Fruit fly (Drosophila melanogaster) whole organism, embryonic: ENCODE measurements around the gene rols.
A peak's percentile ranks its signal among the peaks of the same experiment; 100 is the strongest.

ENCODE experiments used
- Asciz ChIP-seq: fragments of 200-800 bp; sonication (Bioruptor generic); optimal IDR thresholded peaks from 2 replicates; lab custom pipeline; 2017; ENCODE audit warnings: missing biosample characterization, mild to moderate bottlenecking, missing genetic modification characterization, missing genetic modification reagents
- B-H1 ChIP-seq: fragments of 200-800 bp; sonication (Bioruptor generic); IDR thresholded peaks from 3 replicates; pipeline ENCODE4 v1.3.6; 2022; ENCODE audit warnings: missing biosample characterization, missing genetic modification characterization
- Bgb ChIP-seq: fragments of 200-800 bp; sonication (Bioruptor generic); IDR thresholded peaks from 2 replicates; pipeline ENCODE4 v1.3.6; 2022; ENCODE audit warnings: missing biosample characterization, missing genetic modification characterization; ENCODE audit not compliant: partially characterized antibody
- CG11723 ChIP-seq: fragments of 200-800 bp; sonication (Bioruptor generic); optimal IDR thresholded peaks from 2 replicates; lab custom pipeline; 2017; ENCODE audit warnings: missing biosample characterization, mild to moderate bottlenecking, missing genetic modification characterization
- CG12299 ChIP-seq: fragments of 200-800 bp; sonication (Bioruptor generic); optimal IDR thresholded peaks from 2 replicates; lab custom pipeline; 2018; ENCODE audit warnings: missing biosample characterization, mild to moderate bottlenecking, missing genetic modification characterization
- CG14050 ChIP-seq: fragments of 200-800 bp; sonication (Bioruptor generic); IDR thresholded peaks from 3 replicates; pipeline ENCODE4 v1.3.6; 2022; ENCODE audit warnings: missing biosample characterization, missing genetic modification characterization
- CG1603 ChIP-seq: fragments of 200-800 bp; sonication (Bioruptor generic); optimal IDR thresholded peaks from 2 replicates; lab custom pipeline; 2019; ENCODE audit warnings: missing biosample characterization, mild to moderate bottlenecking, missing genetic modification characterization, moderate library complexity
- CG17912 ChIP-seq: fragments of 200-800 bp; sonication (Bioruptor generic); optimal IDR thresholded peaks from 2 replicates; lab custom pipeline; 2018; ENCODE audit warnings: missing biosample characterization, mild to moderate bottlenecking, missing genetic modification characterization
- CG2678 ChIP-seq: fragments of 200-800 bp; sonication (Bioruptor generic); optimal IDR thresholded peaks from 3 replicates; lab custom pipeline; 2019; ENCODE audit warnings: missing biosample characterization, mild to moderate bottlenecking, missing genetic modification characterization, moderate library complexity
- CG2712 ChIP-seq: fragments of 200-800 bp; optimal IDR thresholded peaks from 3 replicates; lab custom pipeline; 2019; ENCODE audit warnings: missing biosample characterization, mild to moderate bottlenecking, missing genetic modification characterization, moderate library complexity
- CG31388 ChIP-seq: fragments of 200-800 bp; sonication (Bioruptor generic); optimal IDR thresholded peaks from 2 replicates; lab custom pipeline; 2016; ENCODE audit warnings: missing biosample characterization, missing genetic modification characterization
- CG4730 ChIP-seq: fragments of 200-800 bp; sonication (Bioruptor generic); IDR thresholded peaks from 2 replicates; pipeline ENCODE4 v1.3.6; 2022; ENCODE audit warnings: missing biosample characterization, missing genetic modification characterization
- CHES-1-like ChIP-seq: fragments of 200-800 bp; sonication (Bioruptor generic); optimal IDR thresholded peaks from 2 replicates; lab custom pipeline; 2016; ENCODE audit warnings: missing biosample characterization, missing genetic modification characterization
- GATAe ChIP-seq: fragments of 200-800 bp; sonication (Bioruptor generic); conservative IDR thresholded peaks from 2 replicates; pipeline ENCODE4 v1.3.6; 2022; ENCODE audit warnings: missing biosample characterization, missing genetic modification characterization
- Gsc ChIP-seq: fragments of 200-800 bp; sonication (Bioruptor generic); IDR thresholded peaks from 2 replicates; pipeline ENCODE4 v1.3.6; 2022; ENCODE audit warnings: missing biosample characterization, missing genetic modification characterization
- H15 ChIP-seq: fragments of 200-800 bp; sonication (Bioruptor generic); IDR thresholded peaks from 3 replicates; pipeline ENCODE4 v1.3.6; 2022; ENCODE audit warnings: missing biosample characterization, missing genetic modification characterization
- HLH4C ChIP-seq: fragments of 200-800 bp; sonication (Bioruptor generic); IDR thresholded peaks from 3 replicates; pipeline ENCODE4 v1.3.6; 2022; ENCODE audit warnings: missing biosample characterization, missing genetic modification characterization; ENCODE audit not compliant: partially characterized antibody
- HLHmδ ChIP-seq: fragments of 200-800 bp; sonication (Bioruptor generic); optimal IDR thresholded peaks from 2 replicates; lab custom pipeline; 2018; ENCODE audit warnings: missing biosample characterization, mild to moderate bottlenecking, missing genetic modification characterization, moderate library complexity
- Jarid2 ChIP-seq: fragments of 200-800 bp; sonication (Bioruptor generic); optimal IDR thresholded peaks from 3 replicates; lab custom pipeline; 2017; ENCODE audit warnings: mild to moderate bottlenecking, missing biosample characterization, missing genetic modification reagents, missing genetic modification characterization
- Mrtf ChIP-seq: fragments of 200-800 bp; sonication (Bioruptor generic); IDR thresholded peaks from 3 replicates; pipeline ENCODE4 v1.3.6; 2022; ENCODE audit warnings: missing biosample characterization, missing genetic modification characterization
- NC2β ChIP-seq: fragments of 200-800 bp; sonication (Bioruptor generic); optimal IDR thresholded peaks from 2 replicates; lab custom pipeline; 2016; ENCODE audit warnings: missing biosample characterization, missing genetic modification characterization
- Optix ChIP-seq: fragments of 200-800 bp; sonication (Bioruptor generic); IDR thresholded peaks from 3 replicates; pipeline ENCODE4 v1.3.6; 2022; ENCODE audit warnings: missing biosample characterization, missing genetic modification characterization
- Pdp1 ChIP-seq, 2 experiments: fragments of 200-800 bp; sonication (Bioruptor generic); optimal IDR thresholded peaks; 3 replicates each; lab custom pipeline; 2016; ENCODE audit warnings: missing biosample characterization in 2 of 2, missing genetic modification characterization in 2 of 2, mild to moderate bottlenecking in 1 of 2, moderate library complexity in 1 of 2
- Scr ChIP-seq: fragments of 200-800 bp; sonication (Bioruptor generic); IDR thresholded peaks from 2 replicates; pipeline ENCODE4 v1.3.6; 2022; ENCODE audit warnings: missing biosample characterization, missing genetic modification characterization; ENCODE audit not compliant: partially characterized antibody
- YL-1 ChIP-seq: fragments of 200-800 bp; sonication (Bioruptor generic); optimal IDR thresholded peaks from 3 replicates; lab custom pipeline; 2017; ENCODE audit warnings: missing biosample characterization, mild to moderate bottlenecking, missing genetic modification characterization
- ac ChIP-seq: fragments of 200-800 bp; sonication (Bioruptor generic); optimal IDR thresholded peaks from 3 replicates; lab custom pipeline; 2017; ENCODE audit warnings: missing biosample characterization, mild to moderate bottlenecking, missing genetic modification characterization
- az2 ChIP-seq: fragments of 200-800 bp; sonication (Bioruptor generic); optimal IDR thresholded peaks from 3 replicates; lab custom pipeline; 2016; ENCODE audit warnings: missing biosample characterization, missing genetic modification characterization
- chinmo ChIP-seq: fragments of 200-800 bp; sonication (Bioruptor generic); IDR thresholded peaks from 4 replicates; pipeline ENCODE4 v1.3.6; 2022; ENCODE audit warnings: missing biosample characterization, missing genetic modification characterization; ENCODE audit not compliant: partially characterized antibody
- croc ChIP-seq: fragments of 200-800 bp; sonication (Bioruptor generic); conservative IDR thresholded peaks from 3 replicates; pipeline ENCODE4 v1.3.6; 2022; ENCODE audit warnings: missing biosample characterization, missing genetic modification characterization
- dati ChIP-seq: fragments of 200-800 bp; sonication (Bioruptor generic); IDR thresholded peaks from 2 replicates; pipeline ENCODE4 v1.3.6; 2022; ENCODE audit warnings: missing biosample characterization, missing genetic modification characterization
- fu2 ChIP-seq: fragments of 200-800 bp; sonication (Bioruptor generic); optimal IDR thresholded peaks from 2 replicates; lab custom pipeline; 2016; ENCODE audit warnings: missing biosample characterization, missing genetic modification characterization
- gce ChIP-seq: fragments of 200-800 bp; sonication (Bioruptor generic); IDR thresholded peaks from 3 replicates; pipeline ENCODE4 v1.3.6; 2022; ENCODE audit warnings: missing biosample characterization, missing genetic modification characterization
- gcm ChIP-seq: fragments of 200-800 bp; sonication (Bioruptor generic); optimal IDR thresholded peaks from 2 replicates; lab custom pipeline; 2019; ENCODE audit warnings: missing biosample characterization, mild to moderate bottlenecking, missing genetic modification characterization, moderate library complexity
- jumu ChIP-seq: fragments of 200-800 bp; sonication (Bioruptor generic); optimal IDR thresholded peaks from 3 replicates; lab custom pipeline; 2016; ENCODE audit warnings: missing biosample characterization, missing genetic modification characterization
- lilli ChIP-seq: fragments of 200-800 bp; sonication (Bioruptor generic); optimal IDR thresholded peaks from 3 replicates; lab custom pipeline; 2016; ENCODE audit warnings: missing biosample characterization, missing genetic modification characterization
- nerfin-1 ChIP-seq: fragments of 200-800 bp; sonication (Bioruptor generic); optimal IDR thresholded peaks from 3 replicates; lab custom pipeline; 2019; ENCODE audit warnings: missing biosample characterization, mild to moderate bottlenecking, missing genetic modification characterization, moderate library complexity
- nmo ChIP-seq: fragments of 200-800 bp; sonication (Bioruptor generic); optimal IDR thresholded peaks from 2 replicates; lab custom pipeline; 2018; ENCODE audit warnings: missing biosample characterization, mild to moderate bottlenecking, missing genetic modification characterization, moderate library complexity
- psq ChIP-seq: fragments of 200-800 bp; sonication (Bioruptor generic); optimal IDR thresholded peaks from 2 replicates; lab custom pipeline; 2017; ENCODE audit warnings: missing biosample characterization, missing genetic modification characterization
- pum ChIP-seq: fragments of 200-800 bp; sonication (Bioruptor generic); optimal IDR thresholded peaks from 2 replicates; lab custom pipeline; 2016; ENCODE audit warnings: missing biosample characterization, missing genetic modification characterization
- ro ChIP-seq: fragments of 200-800 bp; sonication (Bioruptor generic); IDR thresholded peaks from 2 replicates; pipeline ENCODE4 v1.3.6; 2022; ENCODE audit warnings: missing biosample characterization, missing genetic modification characterization
- run ChIP-seq: fragments of 200-800 bp; sonication (Bioruptor generic); optimal IDR thresholded peaks from 3 replicates; lab custom pipeline; 2018; ENCODE audit warnings: missing biosample characterization, mild to moderate bottlenecking, missing genetic modification characterization
- sd ChIP-seq: fragments of 200-800 bp; sonication (Bioruptor generic); optimal IDR thresholded peaks from 3 replicates; lab custom pipeline; 2018; ENCODE audit warnings: missing biosample characterization, mild to moderate bottlenecking, missing genetic modification characterization, moderate library complexity
- seq ChIP-seq: fragments of 200-800 bp; sonication (Bioruptor generic); IDR thresholded peaks from 2 replicates; pipeline ENCODE4 v1.3.6; 2022; ENCODE audit warnings: missing biosample characterization, missing genetic modification characterization
- sima ChIP-seq: fragments of 200-800 bp; sonication (Bioruptor generic); optimal IDR thresholded peaks from 2 replicates; lab custom pipeline; 2016; ENCODE audit warnings: missing biosample characterization, missing genetic modification characterization
- sisA ChIP-seq: fragments of 200-800 bp; sonication (Bioruptor generic); IDR thresholded peaks from 2 replicates; pipeline ENCODE4 v1.3.6; 2022; ENCODE audit warnings: missing biosample characterization, missing genetic modification characterization
- sug ChIP-seq: fragments of 200-800 bp; optimal IDR thresholded peaks from 2 replicates; lab custom pipeline; 2019; ENCODE audit warnings: missing biosample characterization, mild to moderate bottlenecking, missing genetic modification characterization, moderate library complexity
- tio ChIP-seq: fragments of 200-800 bp; sonication (Bioruptor generic); optimal IDR thresholded peaks from 2 replicates; lab custom pipeline; 2017; ENCODE audit warnings: missing biosample characterization, missing genetic modification characterization, inconsistent platforms
- tna ChIP-seq: fragments of 200-800 bp; sonication (Bioruptor generic); IDR thresholded peaks from 2 replicates; pipeline ENCODE4 v1.3.6; 2022; ENCODE audit warnings: missing biosample characterization, missing genetic modification characterization; ENCODE audit not compliant: partially characterized antibody
- toy ChIP-seq: fragments of 200-800 bp; sonication (Bioruptor generic); IDR thresholded peaks from 2 replicates; pipeline ENCODE4 v1.3.6; 2022; ENCODE audit warnings: missing biosample characterization, missing genetic modification characterization
- trh ChIP-seq: fragments of 200-800 bp; sonication (Bioruptor generic); optimal IDR thresholded peaks from 2 replicates; lab custom pipeline; 2016; ENCODE audit warnings: missing biosample characterization, missing genetic modification characterization
- z ChIP-seq: fragments of 200-800 bp; sonication (Bioruptor generic); IDR thresholded peaks from 3 replicates; pipeline ENCODE4 v1.3.6; 2022; ENCODE audit warnings: missing biosample characterization, missing genetic modification characterization

Gene rols

DNA sequence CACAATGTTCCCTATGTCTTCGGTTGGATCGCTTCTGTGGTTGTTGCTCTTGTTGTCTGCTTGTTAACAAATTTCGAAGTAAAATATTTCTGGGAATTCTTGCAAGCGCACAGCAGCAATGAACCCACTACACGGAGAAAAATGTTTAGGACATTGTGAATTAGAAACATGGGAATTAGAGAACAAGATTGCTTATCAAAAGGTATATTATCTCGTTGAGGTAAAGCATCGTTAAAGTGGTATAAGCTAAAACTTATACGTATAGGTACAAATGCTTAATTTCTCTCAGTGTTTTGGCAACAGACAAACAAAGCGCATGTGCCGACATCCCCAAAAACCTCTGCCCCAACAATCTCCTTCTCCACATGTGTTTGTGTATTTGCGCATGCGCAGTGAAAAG, 11.0 kb downstream of the rols start (continued):
- TF ChIP-seq CG14050 (GFP tag; lab: Robert Waterston, UW) (no peak), psq (GFP tag; lab: Kevin White, UChicago) (no peak), gcm (GFP tag; lab: Kevin White, UChicago) (peak; percentile 35), NC2β (GFP tag; lab: Kevin White, UChicago) (no peak), CG2712 (tag; lab: Kevin White, UChicago) (peak; percentile 67), dati (GFP tag; lab: Robert Waterston, UW) (no peak), tna (GFP tag; lab: Robert Waterston, UW) (no peak), Mrtf (GFP tag; lab: Robert Waterston, UW) (no peak), pum (GFP tag; lab: Kevin White, UChicago) (peak; percentile 45), lilli (GFP tag; lab: Kevin White, UChicago) (no peak), trh (GFP tag; lab: Kevin White, UChicago) (no peak), jumu (peak; percentile 53), sd (tag; lab: Kevin White, UChicago) (no peak), seq (GFP tag; lab: Robert Waterston, UW) (no peak), gce (no peak), sima (no peak), ac (GFP tag; lab: Kevin White, UChicago) (no peak), CHES-1-like (no peak), CG1603 (tag; lab: Kevin White, UChicago) (peak; percentile 78), nerfin-1 (no peak), az2 (GFP tag; lab: Kevin White, UChicago) (peak; percentile 36), fu2 (GFP tag; lab: Kevin White, UChicago) (no peak), nmo (peak; percentile 22), run (tag; lab: Kevin White, UChicago) (no peak), ro (GFP tag; lab: Robert Waterston, UW) (no peak), B-H1 (peak; percentile 11; the same call in 1 of the 3 replicates), H15 (0 out of 3 replicates have a peak, but pooled peaks have one; percentile 38), toy (GFP tag; lab: Robert Waterston, UW) (no peak), HLHmδ (GFP tag; lab: Kevin White, UChicago) (no peak), Bgb (GFP tag; lab: Robert Waterston, UW) (no peak), Gsc (GFP tag; lab: Robert Waterston, UW) (0 out of 2 replicates have a peak, but pooled peaks have one; percentile 22), Optix (GFP tag; lab: Robert Waterston, UW) (no peak), GATAe (GFP tag; lab: Robert Waterston, UW) (no peak), CG31388 (GFP tag; lab: Kevin White, UChicago) (no peak), CG4730 (peak; percentile 29; the same call in 1 of the 2 replicates), Scr (GFP tag; lab: Robert Waterston, UW) (no peak), sug (tag; lab: Kevin White, UChicago) (no peak), YL-1 (no peak), sisA (GFP tag; lab: Robert Waterston, UW) (no peak), croc (GFP tag; lab: Robert Waterston, UW) (no peak; the same call in 2 of the 3 replicates), z (GFP tag; lab: Robert Waterston, UW) (no peak), CG12299 (tag; lab: Kevin White, UChicago) (no peak), HLH4C (GFP tag; lab: Robert Waterston, UW) (no peak), tio (GFP tag; lab: Kevin White, UChicago) (peak; percentile 11), chinmo (GFP tag; lab: Robert Waterston, UW) (no peak), Jarid2 (GFP tag; lab: Kevin White, UChicago) (no peak), CG17912 (GFP tag; lab: Kevin White, UChicago) (no peak), CG2678 (tag; lab: Kevin White, UChicago) (peak; percentile 30), CG11723 (GFP tag; lab: Kevin White, UChicago) (no peak), Pdp1 (GFP tag; optimal IDR thresholded peaks at IDR 0.05; lab: Kevin White, UChicago) (peak in 1 of 2 experiments; percentile 26), Asciz (no peak)
